Fruit fly (Drosophila melanogaster): ENCODE data around the gene Pop1.

Gene Pop1

dm6 chrX:5612977-5613376 lies 9.5 kb upstream of the Pop1 start:
- TF ChIP-seq CG17806 (tag; optimal IDR thresholded peaks at IDR 0.05) (no peak), D1 (tag; optimal IDR thresholded peaks at IDR 0.05) (peak; percentile 26), gl (tag; optimal IDR thresholded peaks at IDR 0.05) (no peak)

- TF ChIP-seq CG15710 (tag; optimal IDR thresholded peaks at IDR 0.05): no peak
- TF ChIP-seq Snoo (tag; optimal IDR thresholded peaks at IDR 0.05): no peak
- no peak for TF ChIP-seq Pif1B (GFP tag; optimal IDR thresholded peaks at IDR 0.05)
- no peak for TF ChIP-seq CG8159 (tag; optimal IDR thresholded peaks at IDR 0.05)
- no peak for TF ChIP-seq D1 (tag; optimal IDR thresholded peaks at IDR 0.05)
- no peak for TF ChIP-seq CG9948 (tag; optimal IDR thresholded peaks at IDR 0.05)
- TF ChIP-seq CG13204 (GFP tag; optimal IDR thresholded peaks at IDR 0.05): no peak
- TF ChIP-seq CG32121 (GFP tag; IDR thresholded peaks at IDR 0.05): no peak
- no peak for TF ChIP-seq CG8301 (tag; optimal IDR thresholded peaks at IDR 0.05)
- TF ChIP-seq CG34367 (tag; optimal IDR thresholded peaks at IDR 0.05): no peak
- TF ChIP-seq EcR (GFP tag; optimal IDR thresholded peaks at IDR 0.05): no peak
- no peak for TF ChIP-seq CG17806 (tag; optimal IDR thresholded peaks at IDR 0.05)
Observed at dm6 chrX:5614367-5614766, 8.1 kb upstream of the Pop1 start, which contains the start of gene CG34435. CG34435 (minus strand) TSS chrX:5614467.

- TF ChIP-seq Pif1B (GFP tag; optimal IDR thresholded peaks at IDR 0.05): no peak
- TF ChIP-seq Ets98B (GFP tag; IDR thresholded peaks at IDR 0.05): no peak
- TF ChIP-seq CG4496 (GFP tag; IDR thresholded peaks at IDR 0.05): no peak
- no peak for TF ChIP-seq CG8159 (tag; optimal IDR thresholded peaks at IDR 0.05)
- TF ChIP-seq CG17806 (tag; optimal IDR thresholded peaks at IDR 0.05): no peak
- no peak for TF ChIP-seq Pif1A (GFP tag; optimal IDR thresholded peaks at IDR 0.05)
- TF ChIP-seq D1 (tag; optimal IDR thresholded peaks at IDR 0.05): no peak
- TF ChIP-seq rn (GFP tag; IDR thresholded peaks at IDR 0.05): no peak
- TF ChIP-seq fd96Ca (GFP tag; IDR thresholded peaks at IDR 0.05): no peak
- TF ChIP-seq CG10348 (GFP tag; IDR thresholded peaks at IDR 0.05): no peak
- TF ChIP-seq CG32121 (GFP tag; IDR thresholded peaks at IDR 0.05): no peak
- TF ChIP-seq CG12605 (GFP tag; IDR thresholded peaks at IDR 0.05): no peak
- no peak for TF ChIP-seq gl (tag; optimal IDR thresholded peaks at IDR 0.05)
- no peak for TF ChIP-seq CG13204 (GFP tag; optimal IDR thresholded peaks at IDR 0.05)
Observed at dm6 chrX:5616270-5616669, 6.2 kb upstream of the Pop1 start, which contains the start of gene CG34434. CG34434 (minus strand) TSS chrX:5616370.

DNA sequence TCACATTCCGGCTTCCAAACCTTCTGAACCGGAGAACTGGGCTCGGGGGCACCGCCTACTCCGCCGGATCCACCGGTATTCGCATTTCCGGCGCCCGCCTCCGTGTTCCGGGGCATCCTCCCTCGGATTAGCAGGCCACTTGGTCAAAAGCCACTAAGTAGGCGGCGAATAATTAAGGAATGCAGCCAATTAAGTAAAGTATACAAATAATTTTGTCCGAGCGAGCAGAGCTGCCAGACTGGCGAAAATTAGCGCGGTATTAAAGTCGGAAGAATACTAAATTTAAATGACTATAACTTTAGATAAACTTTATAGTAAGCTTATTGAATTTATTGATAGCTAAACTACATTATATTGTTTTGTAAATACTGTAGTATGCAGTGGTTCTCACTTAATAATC lies 3.9 kb upstream of the Pop1 start, which contains the start of gene RhoGAP5A:
Gene RhoGAP5A (minus strand): TSS at position 245 of the 400 bp plus-strand sequence.
- TF ChIP-seq D1 (tag; optimal IDR thresholded peaks at IDR 0.05) (no peak), CG13204 (GFP tag; optimal IDR thresholded peaks at IDR 0.05) (no peak), gl (tag; optimal IDR thresholded peaks at IDR 0.05) (no peak), Pif1A (GFP tag; optimal IDR thresholded peaks at IDR 0.05) (no peak), CG8301 (tag; optimal IDR thresholded peaks at IDR 0.05) (no peak), EcR (GFP tag; optimal IDR thresholded peaks at IDR 0.05) (no peak), Ets98B (GFP tag; IDR thresholded peaks at IDR 0.05) (no peak), rn (GFP tag; IDR thresholded peaks at IDR 0.05) (no peak), CG10348 (GFP tag; IDR thresholded peaks at IDR 0.05) (no peak), CG4496 (GFP tag; IDR thresholded peaks at IDR 0.05) (no peak), CG15710 (tag; optimal IDR thresholded peaks at IDR 0.05) (no peak), Pif1B (GFP tag; optimal IDR thresholded peaks at IDR 0.05) (no peak), CG8159 (tag; optimal IDR thresholded peaks at IDR 0.05) (no peak), CG17806 (tag; optimal IDR thresholded peaks at IDR 0.05) (no peak), CG14655 (GFP tag; optimal IDR thresholded peaks at IDR 0.05) (no peak), Snoo (tag; optimal IDR thresholded peaks at IDR 0.05) (no peak), CG12605 (GFP tag; IDR thresholded peaks at IDR 0.05) (no peak), fd96Ca (GFP tag; IDR thresholded peaks at IDR 0.05) (no peak), CG9948 (tag; optimal IDR thresholded peaks at IDR 0.05) (no peak), CG32121 (GFP tag; IDR thresholded peaks at IDR 0.05) (no peak)

DNA sequence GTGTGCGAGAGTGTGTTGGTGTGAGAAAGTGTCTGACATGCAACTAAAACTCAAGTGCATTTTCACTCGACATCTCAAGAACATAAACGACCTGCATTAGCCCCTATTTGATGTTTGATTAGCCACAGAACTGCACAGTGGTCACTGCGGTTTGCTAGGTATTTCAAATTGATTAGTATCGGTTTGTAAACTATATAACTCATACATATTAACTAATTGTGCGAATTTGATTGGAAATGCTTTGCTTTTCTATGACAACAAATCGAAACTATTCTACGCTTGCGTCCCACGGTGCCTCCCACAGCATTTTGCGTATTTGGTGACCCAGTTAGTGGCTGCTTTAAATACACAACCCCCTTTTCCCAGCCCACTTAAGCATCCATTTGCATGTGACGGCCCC lies 12.3 kb downstream of the Pop1 start:
- TF ChIP-seq CG15710 (tag; optimal IDR thresholded peaks at IDR 0.05): no peak
- no peak for TF ChIP-seq rn (GFP tag; IDR thresholded peaks at IDR 0.05)
- no peak for TF ChIP-seq Pif1A (GFP tag; optimal IDR thresholded peaks at IDR 0.05)
- TF ChIP-seq EcR (GFP tag; optimal IDR thresholded peaks at IDR 0.05): no peak
- TF ChIP-seq gl (tag; optimal IDR thresholded peaks at IDR 0.05): no peak
- no peak for TF ChIP-seq CG17806 (tag; optimal IDR thresholded peaks at IDR 0.05)
- TF ChIP-seq CG4496 (GFP tag; IDR thresholded peaks at IDR 0.05): 0 out of 3 replicates have a peak, but pooled peaks have one; percentile 48
- no peak for TF ChIP-seq CG8301 (tag; optimal IDR thresholded peaks at IDR 0.05)
- no peak for TF ChIP-seq CG14655 (GFP tag; optimal IDR thresholded peaks at IDR 0.05)
- peak; percentile 68 for TF ChIP-seq fd96Ca (GFP tag; IDR thresholded peaks at IDR 0.05)
- peak; percentile 50; the same call in 1 of the 2 replicates for TF ChIP-seq CG32121 (GFP tag; IDR thresholded peaks at IDR 0.05)
- TF ChIP-seq Snoo (tag; optimal IDR thresholded peaks at IDR 0.05): no peak
- TF ChIP-seq D1 (tag; optimal IDR thresholded peaks at IDR 0.05): no peak
- TF ChIP-seq CG12605 (GFP tag; IDR thresholded peaks at IDR 0.05): no peak
- TF ChIP-seq Ets98B (GFP tag; IDR thresholded peaks at IDR 0.05): peak; percentile 40
- no peak for TF ChIP-seq CG9948 (tag; optimal IDR thresholded peaks at IDR 0.05)
- TF ChIP-seq Pif1B (GFP tag; optimal IDR thresholded peaks at IDR 0.05): no peak
- no peak for TF ChIP-seq CG13204 (GFP tag; optimal IDR thresholded peaks at IDR 0.05)
- no peak for TF ChIP-seq CG8159 (tag; optimal IDR thresholded peaks at IDR 0.05)
- TF ChIP-seq CG34367 (tag; optimal IDR thresholded peaks at IDR 0.05): no peak
- no peak for TF ChIP-seq CG10348 (GFP tag; IDR thresholded peaks at IDR 0.05)

DNA sequence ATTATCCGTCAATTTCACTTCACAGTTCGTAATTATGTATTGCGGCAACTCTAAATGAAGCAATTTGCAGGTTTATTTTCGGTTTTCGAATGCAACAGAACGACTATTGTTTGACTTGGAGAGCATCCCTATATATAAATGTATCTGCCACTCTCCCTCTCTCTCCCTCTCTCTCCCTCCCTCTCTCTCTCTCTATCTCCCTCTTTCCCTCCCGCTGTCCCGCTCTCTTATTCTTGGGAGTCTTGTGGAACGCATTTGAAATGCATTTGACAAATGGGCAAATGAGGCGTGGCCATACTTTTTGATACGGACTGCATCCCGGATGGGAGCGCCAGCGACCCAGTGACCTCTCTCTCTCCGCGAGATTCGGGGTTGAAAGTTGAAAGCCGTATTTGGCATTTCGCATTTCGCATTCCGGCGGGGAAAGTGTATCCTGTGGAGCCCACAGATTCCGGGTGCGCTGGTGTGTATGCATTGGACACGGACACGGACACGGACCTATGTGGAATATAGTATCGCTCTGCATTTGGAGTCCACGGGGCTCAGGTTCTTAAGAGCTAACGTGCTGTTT lies 14.2 kb downstream of the Pop1 start:
- TF ChIP-seq Pif1B (GFP tag; optimal IDR thresholded peaks at IDR 0.05): no peak
- no peak for TF ChIP-seq CG8159 (tag; optimal IDR thresholded peaks at IDR 0.05)
- TF ChIP-seq gl (tag; optimal IDR thresholded peaks at IDR 0.05): no peak
- TF ChIP-seq D1 (tag; optimal IDR thresholded peaks at IDR 0.05): no peak
- no peak for TF ChIP-seq rn (GFP tag; IDR thresholded peaks at IDR 0.05)
- TF ChIP-seq CG10348 (GFP tag; IDR thresholded peaks at IDR 0.05): no peak

Measured in whole organism, pupa.